Worm (Caenorhabditis elegans) whole organism, young adult: ENCODE measurements around the gene gly-14.
"Not testable (repeated sequence)": the region's sequence is repeated elsewhere in the genome, so short reads cannot be mapped to it uniquely, and the experiment has no call there.

Source experiments
- F37B4.10 ChIP-seq: fragments of 200-800 bp; sonication (Bioruptor generic); IDR thresholded peaks from 2 replicates; pipeline ENCODE4 v1.3.6; 2022; ENCODE audit warnings: missing genetic modification characterization, missing compliant biosample characterization
- ama-1 ChIP-seq, 3 experiments: fragments of 150-350 bp in 1 of 3; sonication (generic microtip) in 2 of 3; optimal IDR thresholded peaks; 2 replicates each; lab custom pipeline; 2014 to 2018; ENCODE audit warnings: missing biosample characterization in 2 of 3, missing genetic modification characterization in 2 of 3, missing genetic modification reagents in 2 of 3
- gei-17 ChIP-seq: fragments of 200-800 bp; sonication (Bioruptor generic); optimal IDR thresholded peaks from 2 replicates; lab custom pipeline; 2018; ENCODE audit warnings: mild to moderate bottlenecking, missing genetic modification characterization, missing compliant biosample characterization
- let-526 ChIP-seq: fragments of 200-800 bp; sonication (Bioruptor generic); IDR thresholded peaks from 2 replicates; pipeline ENCODE4 v1.3.6; 2022; ENCODE audit warnings: missing genetic modification reagents, missing genetic modification characterization, missing compliant biosample characterization
- repo-1 ChIP-seq: sonication (generic microtip); optimal IDR thresholded peaks from 2 replicates; lab custom pipeline; 2017; ENCODE audit warnings: mild to moderate bottlenecking, missing genetic modification characterization, missing compliant biosample characterization
- snpc-1.1 ChIP-seq: sonication (generic microtip); optimal IDR thresholded peaks from 2 replicates; lab custom pipeline; 2017; ENCODE audit warnings: missing genetic modification characterization, mild to moderate bottlenecking, missing compliant biosample characterization, antibody characterized with exemption, moderate library complexity, missing genotype, missing genetic modification reagents; ENCODE audit not compliant: insufficient read depth
- xnd-1 ChIP-seq: sonication (generic microtip); optimal IDR thresholded peaks from 2 replicates; lab custom pipeline; 2016; ENCODE audit warnings: missing genotype, missing genetic modification reagents, missing genetic modification characterization, missing compliant biosample characterization

- TF ChIP-seq F37B4.10 (GFP tag; lab: Robert Waterston, UW); snpc-1.1 (tag; lab: Kevin White, UChicago); repo-1 (tag; lab: Kevin White, UChicago); ama-1 (optimal IDR thresholded peaks at IDR 0.05; lab: Kevin White, UChicago); ama-1 (GFP tag; optimal IDR thresholded peaks at IDR 0.05; lab: Kevin White, UChicago); xnd-1 (tag; lab: Kevin White, UChicago); let-526; gei-17 (GFP tag; lab: Kevin White, UChicago): not testable (repeated sequence)
Measured at ce11 chrIII:3454045-3454444, 39.0 kb downstream of the gly-14 start, which contains the start of gene C34C12.1.
